Worm (Caenorhabditis elegans): ENCODE data around the gene dop-5.

DNA sequence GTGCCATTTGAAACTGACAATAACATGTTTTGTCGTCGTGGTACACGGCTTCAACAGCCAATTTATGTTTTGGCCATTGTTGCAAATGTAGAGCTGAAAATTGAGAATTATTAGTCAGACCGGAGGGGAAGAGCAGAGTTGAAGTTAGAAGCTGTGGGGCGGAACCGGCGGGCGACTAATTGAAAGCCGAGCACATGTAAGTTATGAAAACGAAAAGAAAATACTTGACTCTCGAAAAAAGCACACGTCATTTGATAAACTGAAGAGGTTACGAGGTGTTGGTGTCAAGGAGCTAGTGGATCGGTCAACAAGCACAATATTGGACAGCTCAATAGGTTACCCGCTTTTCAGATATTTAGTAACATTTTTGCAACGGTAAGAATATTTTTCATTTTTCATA lies at the start of gene dop-5:
- TF ChIP-seq fos-1 (tag; optimal IDR thresholded peaks at IDR 0.05), result no peak
- TF ChIP-seq elt-3 (tag; optimal IDR thresholded peaks at IDR 0.05), result no peak
- no peak for TF ChIP-seq peb-1 (tag; optimal IDR thresholded peaks at IDR 0.05)
- no peak for TF ChIP-seq ztf-11 (tag; optimal IDR thresholded peaks at IDR 0.05)
- no peak for TF ChIP-seq nhr-237 (tag; optimal IDR thresholded peaks at IDR 0.05)
- TF ChIP-seq R02D3.7 (tag; optimal IDR thresholded peaks at IDR 0.05), result no peak
- TF ChIP-seq nhr-11 (tag; optimal IDR thresholded peaks at IDR 0.05), result no peak
- no peak for TF ChIP-seq lsy-2 (tag; optimal IDR thresholded peaks at IDR 0.05)
